Fruit fly (Drosophila melanogaster): Measurements from ENCODE around the gene CG42537.

CG42537 gene

dm6 chr3R:6353624-6354352 is 23.8 kb upstream of the CG42537 start (continued):
- no peak for TF ChIP-seq Bgb (GFP tag; IDR thresholded peaks at IDR 0.05; ENCODE audit: partially characterized antibody)
- no peak for TF ChIP-seq CG11560 (tag; IDR thresholded peaks at IDR 0.05)
- peak; percentile 35 for TF ChIP-seq Myb (GFP tag; optimal IDR thresholded peaks at IDR 0.05)
- peak; percentile 65 for TF ChIP-seq CG16815 (GFP tag; optimal IDR thresholded peaks at IDR 0.05)
- peak; percentile 50 for TF ChIP-seq esg (GFP tag; conservative IDR thresholded peaks at IDR 0.05)
- no peak for TF ChIP-seq oc (tag; optimal IDR thresholded peaks at IDR 0.05)
- peak; percentile 62 for TF ChIP-seq CG32772 (GFP tag; IDR thresholded peaks at IDR 0.05)
- peak; percentile 62; the same call in 1 of the 3 replicates for TF ChIP-seq so (GFP tag; IDR thresholded peaks at IDR 0.05)
- TF ChIP-seq MBD-R2 (GFP tag; IDR thresholded peaks at IDR 0.05) = no peak
- no peak for TF ChIP-seq knrl (GFP tag; IDR thresholded peaks at IDR 0.05; ENCODE audit: partially characterized antibody)
- no peak for TF ChIP-seq sc (optimal IDR thresholded peaks at IDR 0.05)
- TF ChIP-seq sc (GFP tag; optimal IDR thresholded peaks at IDR 0.05) = peak; percentile 82
- TF ChIP-seq shn (GFP tag; optimal IDR thresholded peaks at IDR 0.05) = peak; percentile 38
- no peak for TF ChIP-seq CG2202 (tag; optimal IDR thresholded peaks at IDR 0.05)
- TF ChIP-seq Hand (GFP tag; optimal IDR thresholded peaks at IDR 0.05) = peak; percentile 66
- no peak for TF ChIP-seq CG12744 (GFP tag; optimal IDR thresholded peaks at IDR 0.05)
- TF ChIP-seq Doc2 (GFP tag; IDR thresholded peaks at IDR 0.05) = no peak
- TF ChIP-seq Hey (tag; optimal IDR thresholded peaks at IDR 0.05) = no peak
- no peak for TF ChIP-seq Hr39 (optimal IDR thresholded peaks at IDR 0.05)
- no peak for TF ChIP-seq CG4360 (GFP tag; IDR thresholded peaks at IDR 0.05)
- no peak; the same call in none of the 2 replicates for TF ChIP-seq CG3847 (GFP tag; IDR thresholded peaks at IDR 0.05)
- peak; percentile 12; the same call in 1 of the 3 replicates for TF ChIP-seq otp (GFP tag; IDR thresholded peaks at IDR 0.05)
- no peak for TF ChIP-seq CG10431 (GFP tag; optimal IDR thresholded peaks at IDR 0.05)
- no peak for TF ChIP-seq grn (GFP tag; optimal IDR thresholded peaks at IDR 0.05)
- TF ChIP-seq bbx (GFP tag; IDR thresholded peaks at IDR 0.05; ENCODE audit: partially characterized antibody) = no peak
- no peak for TF ChIP-seq hbn (GFP tag; IDR thresholded peaks at IDR 0.05; ENCODE audit: partially characterized antibody)
- TF ChIP-seq p53 (GFP tag; optimal IDR thresholded peaks at IDR 0.05) = no peak
- TF ChIP-seq CG18476 (GFP tag; optimal IDR thresholded peaks at IDR 0.05) = peak; percentile 72
- peak; percentile 84 for TF ChIP-seq Ssrp (tag; optimal IDR thresholded peaks at IDR 0.05)
- TF ChIP-seq Opbp (GFP tag; IDR thresholded peaks at IDR 0.05; ENCODE audit: partially characterized antibody) = no peak
- TF ChIP-seq fd64A (GFP tag; optimal IDR thresholded peaks at IDR 0.05) = no peak
- TF ChIP-seq CG9797 (GFP tag; optimal IDR thresholded peaks at IDR 0.05) = no peak
- peak; percentile 75 for TF ChIP-seq org-1 (GFP tag; optimal IDR thresholded peaks at IDR 0.05)
- TF ChIP-seq salm (tag; optimal IDR thresholded peaks at IDR 0.05) = peak; percentile 55
- peak; percentile 72 for TF ChIP-seq sr (GFP tag; IDR thresholded peaks at IDR 0.05)
- TF ChIP-seq CrebB (tag; optimal IDR thresholded peaks at IDR 0.05) = no peak
- no peak for TF ChIP-seq amos (GFP tag; IDR thresholded peaks at IDR 0.05; ENCODE audit: partially characterized antibody)
- no peak for TF ChIP-seq gce (GFP tag; IDR thresholded peaks at IDR 0.05)
- TF ChIP-seq az2 (GFP tag; optimal IDR thresholded peaks at IDR 0.05) = peak; percentile 81
- no peak for TF ChIP-seq Tbp (GFP tag; optimal IDR thresholded peaks at IDR 0.05)
- TF ChIP-seq CG10147 (GFP tag; optimal IDR thresholded peaks at IDR 0.05) = no peak
- TF ChIP-seq CG4617 (GFP tag; optimal IDR thresholded peaks at IDR 0.05; ENCODE audit: borderline replicate concordance) = peak; percentile 49
- peak; percentile 22 for TF ChIP-seq zfh2 (GFP tag; optimal IDR thresholded peaks at IDR 0.05)
- peak; percentile 73 for TF ChIP-seq stc (GFP tag; IDR thresholded peaks at IDR 0.05)
- no peak for TF ChIP-seq lab (GFP tag; optimal IDR thresholded peaks at IDR 0.05)
- TF ChIP-seq CG7987 (GFP tag; optimal IDR thresholded peaks at IDR 0.05) = no peak
- no peak for TF ChIP-seq CG15601 (tag; optimal IDR thresholded peaks at IDR 0.05)
- TF ChIP-seq H15 (GFP tag; IDR thresholded peaks at IDR 0.05) = no peak
- TF ChIP-seq CG8765 (GFP tag; IDR thresholded peaks at IDR 0.05) = no peak
- TF ChIP-seq Elba2 (GFP tag; optimal IDR thresholded peaks at IDR 0.05) = no peak
- no peak for TF ChIP-seq maf-S (GFP tag; optimal IDR thresholded peaks at IDR 0.05)

Data from whole organism, embryonic.